Fruit fly (Drosophila melanogaster) whole organism, embryonic: ENCODE data around the gene CG3652.

ENCODE experiments used
- HHEX ChIP-seq: fragments of 200-800 bp; sonication (Bioruptor generic); optimal IDR thresholded peaks from 3 replicates; lab custom pipeline; 2017; ENCODE audit warnings: missing biosample characterization, mild to moderate bottlenecking, missing genetic modification characterization, missing genetic modification reagents
- insv ChIP-seq, 2 experiments: fragments of 200-800 bp; sonication (Bioruptor generic); optimal IDR thresholded peaks; 3 replicates each; lab custom pipeline; 2016 to 2018; ENCODE audit warnings: missing biosample characterization in 2 of 2, missing genetic modification characterization in 2 of 2
- pum ChIP-seq: fragments of 200-800 bp; sonication (Bioruptor generic); optimal IDR thresholded peaks from 2 replicates; lab custom pipeline; 2016; ENCODE audit warnings: missing biosample characterization, missing genetic modification characterization

DNA sequence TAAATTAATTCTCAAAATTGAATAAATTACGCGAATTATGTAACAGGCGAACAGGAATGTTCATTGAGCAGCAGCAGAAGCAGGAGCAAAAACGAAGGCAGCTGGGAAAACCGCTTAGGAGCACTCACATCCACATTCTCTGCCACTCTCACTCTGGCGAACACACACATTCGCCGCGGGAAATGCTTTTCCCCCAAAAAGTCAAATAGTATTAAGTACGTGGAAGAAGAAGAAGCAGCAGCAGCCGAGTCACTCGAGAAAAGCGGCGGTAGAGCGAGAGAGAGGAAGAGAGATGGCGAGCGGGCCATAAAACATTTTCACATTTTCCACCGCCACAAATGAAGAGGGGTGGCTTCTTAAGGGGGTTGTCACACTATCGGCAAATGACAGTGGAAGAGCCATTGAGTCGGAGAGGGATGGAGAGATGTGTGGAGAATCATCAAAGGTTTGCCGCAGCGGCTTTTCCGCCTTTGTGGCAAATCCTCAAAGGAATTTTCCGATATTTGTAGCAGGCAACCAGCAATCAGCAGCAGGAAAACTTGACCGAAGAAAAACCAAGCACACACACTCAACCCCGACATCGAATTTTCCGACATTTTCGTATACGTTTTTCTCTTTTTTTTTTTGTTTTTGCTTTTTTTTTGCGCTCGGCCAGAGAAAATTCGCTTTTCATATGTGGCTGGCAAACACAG lies 46.9 kb downstream of the CG3652 start:
- TF ChIP-seq HHEX (GFP tag; lab: Kevin White, UChicago) (no peak), insv (GFP tag; optimal IDR thresholded peaks at IDR 0.05; lab: Kevin White, UChicago) (no peak), pum (GFP tag; lab: Kevin White, UChicago) (no peak)
